Worm (Caenorhabditis elegans): ENCODE measurements around the gene C17H12.2.

- TF ChIP-seq hlh-15 (tag; optimal IDR thresholded peaks at IDR 0.05) (no peak), fkh-6 (tag; optimal IDR thresholded peaks at IDR 0.05) (no peak), pha-4 (tag; optimal IDR thresholded peaks at IDR 0.05) (no peak), nfya-1 (tag; optimal IDR thresholded peaks at IDR 0.05) (no peak), ceh-19 (GFP tag; optimal IDR thresholded peaks at IDR 0.05) (no peak), K09A11.1 (tag; optimal IDR thresholded peaks at IDR 0.05; ENCODE audit: insufficient read depth) (no peak), fkh-10 (GFP tag; optimal IDR thresholded peaks at IDR 0.05) (no peak), rnt-1 (tag; optimal IDR thresholded peaks at IDR 0.05) (no peak), ama-1 (optimal IDR thresholded peaks at IDR 0.05) (no peak), dmd-4 (tag; optimal IDR thresholded peaks at IDR 0.05; ENCODE audit: borderline replicate concordance) (no peak)
Observed at ce11 chrIV:6751213-6751612, 39.1 kb downstream of the C17H12.2 start.
